Worm (Caenorhabditis elegans): ENCODE results near the gene JC8.4.

The JC8.4 gene

DNA sequence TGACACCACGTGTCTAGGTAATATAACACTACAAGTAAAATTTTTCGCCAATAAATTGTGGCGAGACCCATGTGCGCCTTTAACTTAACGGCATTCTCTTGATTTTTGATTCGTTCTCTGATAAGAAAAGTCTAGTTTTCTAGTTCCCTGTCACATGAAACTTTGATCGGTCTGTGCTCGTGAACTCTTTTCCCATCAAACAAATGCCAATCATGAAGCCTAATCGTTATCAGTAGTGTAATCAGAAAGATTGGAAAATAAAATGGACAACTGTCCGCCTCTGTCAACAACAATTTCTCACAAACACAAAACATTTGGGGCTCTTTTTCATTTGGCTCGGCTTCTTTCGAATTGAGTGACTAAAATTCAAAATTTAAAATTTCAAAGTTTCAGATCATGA lies 10.4 kb downstream of the JC8.4 start, which contains the start of gene ttr-45:
TSS of gene ttr-45 (plus strand) at position 385 of the 400 bp plus-strand sequence.
- no peak for TF ChIP-seq klf-2 (GFP tag; conservative IDR thresholded peaks at IDR 0.05)
- no peak for TF ChIP-seq tab-1 (GFP tag; IDR thresholded peaks at IDR 0.05)
- no peak for TF ChIP-seq med-1 (GFP tag; optimal IDR thresholded peaks at IDR 0.05; ENCODE audit: insufficient read depth)
- TF ChIP-seq ref-1 (GFP tag; conservative IDR thresholded peaks at IDR 0.05), result no peak
- no peak for TF ChIP-seq ztf-23 (GFP tag; IDR thresholded peaks at IDR 0.05)
- no peak for TF ChIP-seq ztf-29 (GFP tag; IDR thresholded peaks at IDR 0.05)
- no peak for TF ChIP-seq T22C8.4 (GFP tag; IDR thresholded peaks at IDR 0.05)
- TF ChIP-seq flt-1 (GFP tag; IDR thresholded peaks at IDR 0.05), result no peak
- no peak for TF ChIP-seq cog-1 (tag; optimal IDR thresholded peaks at IDR 0.05)

DNA sequence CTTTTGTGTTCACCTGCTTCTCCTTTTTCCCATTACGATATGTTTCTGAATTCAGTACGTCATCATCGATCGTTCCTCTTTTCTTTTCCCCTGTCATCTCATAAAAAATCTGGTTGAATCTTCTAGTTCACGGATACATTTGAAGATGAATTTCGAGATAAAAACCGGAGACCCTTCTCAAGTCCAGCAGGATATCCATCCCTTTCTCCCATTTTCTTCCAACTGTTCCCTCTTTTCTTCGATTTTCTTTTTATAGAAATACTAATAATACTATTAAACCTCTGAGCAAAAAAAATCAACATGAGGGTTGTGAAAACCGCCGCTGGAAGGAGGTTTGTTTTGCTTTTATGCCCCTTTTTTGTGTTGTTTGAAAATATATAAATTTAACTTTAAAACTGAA lies 12.4 kb downstream of the JC8.4 start, which contains the start of gene bus-12:
TSS of gene bus-12 (plus strand) at position 301 of the 400 bp plus-strand sequence.
- TF ChIP-seq cog-1 (tag; optimal IDR thresholded peaks at IDR 0.05) (no peak), T22C8.4 (GFP tag; IDR thresholded peaks at IDR 0.05) (no peak), tab-1 (GFP tag; IDR thresholded peaks at IDR 0.05) (no peak), ztf-29 (GFP tag; IDR thresholded peaks at IDR 0.05) (no peak)

DNA sequence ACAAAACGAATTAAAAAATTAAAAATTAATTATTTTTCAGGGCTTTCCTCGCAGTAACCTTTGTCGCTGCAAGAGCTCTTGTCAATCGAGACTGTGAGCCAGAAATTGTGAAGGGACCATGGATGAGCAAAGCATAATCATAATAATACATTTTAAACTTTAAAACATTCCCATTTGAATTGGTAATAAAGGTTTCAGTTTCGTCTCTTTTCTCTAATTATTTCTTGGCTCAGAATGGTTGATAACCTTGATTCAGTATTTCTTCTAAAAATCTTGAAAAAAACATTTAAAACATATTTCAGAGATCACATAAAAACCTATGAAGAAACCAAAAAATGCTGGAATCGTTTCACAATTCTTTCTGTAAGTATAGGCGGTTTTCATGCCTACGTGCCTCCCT lies 15.4 kb downstream of the JC8.4 start, which contains the start of gene JC8.16:
TSS of gene JC8.16 (plus strand) at position 301 of the 400 bp plus-strand sequence.
- TF ChIP-seq tab-1 (GFP tag; IDR thresholded peaks at IDR 0.05), result no peak
- TF ChIP-seq klf-2 (GFP tag; conservative IDR thresholded peaks at IDR 0.05), result no peak
- TF ChIP-seq cog-1 (tag; optimal IDR thresholded peaks at IDR 0.05), result no peak
- TF ChIP-seq flt-1 (GFP tag; IDR thresholded peaks at IDR 0.05), result no peak
- no peak for TF ChIP-seq ztf-23 (GFP tag; IDR thresholded peaks at IDR 0.05)
- TF ChIP-seq T22C8.4 (GFP tag; IDR thresholded peaks at IDR 0.05), result no peak
- TF ChIP-seq med-1 (GFP tag; optimal IDR thresholded peaks at IDR 0.05; ENCODE audit: insufficient read depth), result no peak
- TF ChIP-seq ztf-29 (GFP tag; IDR thresholded peaks at IDR 0.05), result no peak
- TF ChIP-seq ref-1 (GFP tag; conservative IDR thresholded peaks at IDR 0.05), result no peak

DNA sequence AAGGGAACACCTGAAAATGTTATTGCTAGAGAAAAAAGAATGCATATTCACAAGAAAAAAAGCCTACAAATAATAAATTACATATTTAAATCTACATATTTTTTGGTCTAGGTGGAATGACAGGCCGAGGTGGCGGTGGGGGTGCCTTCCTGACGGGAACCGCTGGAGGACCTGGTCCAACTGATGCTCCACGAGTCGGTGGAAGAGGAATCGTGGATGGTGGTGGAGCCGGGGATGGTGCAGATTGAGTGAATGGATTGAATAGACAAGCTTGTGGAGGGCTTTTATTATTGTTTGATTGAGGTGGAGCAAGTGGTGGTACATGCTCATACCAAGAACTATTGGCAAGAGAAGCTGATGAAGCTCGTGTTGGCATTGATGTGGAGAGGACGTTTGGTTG lies 18.3 kb downstream of the JC8.4 start:
- no peak for TF ChIP-seq cog-1 (tag; optimal IDR thresholded peaks at IDR 0.05)
- TF ChIP-seq ztf-29 (GFP tag; IDR thresholded peaks at IDR 0.05), result no peak
- no peak for TF ChIP-seq ref-1 (GFP tag; conservative IDR thresholded peaks at IDR 0.05)
- TF ChIP-seq klf-2 (GFP tag; conservative IDR thresholded peaks at IDR 0.05), result no peak
- TF ChIP-seq tab-1 (GFP tag; IDR thresholded peaks at IDR 0.05), result no peak
- TF ChIP-seq T22C8.4 (GFP tag; IDR thresholded peaks at IDR 0.05), result no peak
- no peak for TF ChIP-seq ztf-23 (GFP tag; IDR thresholded peaks at IDR 0.05)
- no peak for TF ChIP-seq flt-1 (GFP tag; IDR thresholded peaks at IDR 0.05)
- no peak for TF ChIP-seq med-1 (GFP tag; optimal IDR thresholded peaks at IDR 0.05; ENCODE audit: insufficient read depth)

DNA sequence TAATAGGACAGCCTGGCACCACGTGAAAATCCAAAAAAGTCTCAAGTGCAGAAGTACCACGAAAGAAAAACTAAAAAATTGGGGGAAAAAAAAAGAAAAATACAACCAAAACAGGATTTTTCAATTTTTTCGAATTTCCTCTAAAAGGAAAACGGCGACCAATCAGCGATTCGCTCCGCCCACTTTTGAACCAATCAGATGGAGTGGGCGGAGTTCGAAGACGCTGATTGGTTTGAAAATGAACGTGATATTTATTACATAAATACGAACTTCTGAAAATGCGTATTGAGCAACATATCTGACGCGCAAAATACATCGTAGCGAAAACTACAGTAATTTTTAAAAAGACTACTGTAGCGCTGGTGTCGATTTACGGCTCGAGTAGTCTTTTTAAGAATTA lies 24.9 kb downstream of the JC8.4 start:
- TF ChIP-seq med-1 (GFP tag; optimal IDR thresholded peaks at IDR 0.05; ENCODE audit: insufficient read depth) (no peak), ztf-29 (GFP tag; IDR thresholded peaks at IDR 0.05) (no peak), klf-2 (GFP tag; conservative IDR thresholded peaks at IDR 0.05) (no peak), ref-1 (GFP tag; conservative IDR thresholded peaks at IDR 0.05) (no peak), T22C8.4 (GFP tag; IDR thresholded peaks at IDR 0.05) (no peak), tab-1 (GFP tag; IDR thresholded peaks at IDR 0.05) (no peak), flt-1 (GFP tag; IDR thresholded peaks at IDR 0.05) (no peak), cog-1 (tag; optimal IDR thresholded peaks at IDR 0.05) (no peak), ztf-23 (GFP tag; IDR thresholded peaks at IDR 0.05) (no peak)

DNA sequence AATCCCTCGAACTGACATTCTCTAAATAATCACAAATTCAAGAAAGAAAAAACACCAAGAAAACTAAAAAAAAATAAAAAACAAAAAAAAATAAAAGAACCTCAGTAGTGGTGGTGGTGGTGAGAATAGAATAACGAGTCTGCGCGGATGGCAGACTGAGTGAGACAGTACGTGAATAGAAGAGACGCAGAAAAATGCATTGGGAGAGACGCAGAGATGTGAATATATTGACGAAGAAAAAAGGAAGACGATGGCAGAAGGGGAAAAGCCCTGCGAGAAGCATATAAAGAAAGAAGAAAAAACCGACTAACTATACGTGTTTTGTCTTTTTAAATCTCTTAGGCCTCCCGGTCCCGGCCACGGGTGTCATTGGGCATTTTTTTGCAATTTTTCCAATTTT lies 29.0 kb downstream of the JC8.4 start, which contains the start of gene unc-26:
TSS of gene unc-26 (minus strand) at position 23 of the 400 bp plus-strand sequence.
- TF ChIP-seq flt-1 (GFP tag; IDR thresholded peaks at IDR 0.05) (0 out of 2 replicates have a peak, but pooled peaks have one; percentile 32), ztf-23 (GFP tag; IDR thresholded peaks at IDR 0.05) (no peak), med-1 (GFP tag; optimal IDR thresholded peaks at IDR 0.05; ENCODE audit: insufficient read depth) (no peak), T22C8.4 (GFP tag; IDR thresholded peaks at IDR 0.05) (no peak), cog-1 (tag; optimal IDR thresholded peaks at IDR 0.05) (no peak)

DNA sequence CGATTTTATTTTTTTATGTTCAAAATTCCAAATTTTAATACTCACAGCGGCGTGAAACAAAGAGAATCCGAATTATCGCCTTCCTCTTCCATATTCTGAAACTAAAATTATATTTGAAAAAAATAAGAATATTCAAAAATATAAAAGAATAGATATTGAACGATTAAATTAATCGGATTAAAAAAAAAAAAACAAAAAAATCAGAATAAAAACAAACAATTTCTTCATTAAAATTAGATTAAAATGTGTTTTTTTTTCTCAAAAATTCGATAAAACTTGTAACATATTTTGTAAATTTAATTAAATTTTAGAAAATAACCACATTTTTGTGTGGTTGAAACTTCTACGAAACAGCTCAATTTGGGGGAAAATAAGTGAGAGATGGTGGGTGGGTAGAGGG lies 39.3 kb downstream of the JC8.4 start, which contains the start of gene cpsf-3:
TSS of gene cpsf-3 (minus strand) at position 101 of the 400 bp plus-strand sequence.
- no peak for TF ChIP-seq ztf-29 (GFP tag; IDR thresholded peaks at IDR 0.05)

DNA sequence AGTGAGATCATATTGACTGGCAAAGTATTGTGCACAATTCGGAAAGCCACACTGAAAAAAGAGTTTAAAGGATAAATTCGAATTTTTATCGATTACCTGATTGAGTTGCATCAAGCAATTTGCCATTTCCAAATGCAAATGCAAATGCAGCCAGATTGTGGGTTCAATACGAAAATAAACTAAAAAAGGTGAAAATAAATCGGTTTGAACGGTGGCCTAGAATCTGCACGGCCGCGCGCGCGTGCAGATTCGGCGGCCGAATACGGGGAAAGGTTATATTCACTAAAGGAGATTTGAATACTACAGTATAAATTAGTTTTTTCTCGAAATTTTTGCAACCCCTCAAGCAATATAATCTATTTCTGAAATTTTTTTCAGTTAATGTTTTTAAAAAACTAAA lies 45.8 kb downstream of the JC8.4 start, which contains the start of gene Y67H2A.10:
TSS of gene Y67H2A.10 (minus strand) at position 184 of the 400 bp plus-strand sequence.
- TF ChIP-seq ztf-29 (GFP tag; IDR thresholded peaks at IDR 0.05) (no peak), ztf-23 (GFP tag; IDR thresholded peaks at IDR 0.05) (no peak), flt-1 (GFP tag; IDR thresholded peaks at IDR 0.05) (no peak), klf-2 (GFP tag; conservative IDR thresholded peaks at IDR 0.05) (no peak), T22C8.4 (GFP tag; IDR thresholded peaks at IDR 0.05) (no peak), med-1 (GFP tag; optimal IDR thresholded peaks at IDR 0.05; ENCODE audit: insufficient read depth) (no peak), tab-1 (GFP tag; IDR thresholded peaks at IDR 0.05) (no peak), cog-1 (tag; optimal IDR thresholded peaks at IDR 0.05) (no peak), ref-1 (GFP tag; conservative IDR thresholded peaks at IDR 0.05) (no peak)

DNA sequence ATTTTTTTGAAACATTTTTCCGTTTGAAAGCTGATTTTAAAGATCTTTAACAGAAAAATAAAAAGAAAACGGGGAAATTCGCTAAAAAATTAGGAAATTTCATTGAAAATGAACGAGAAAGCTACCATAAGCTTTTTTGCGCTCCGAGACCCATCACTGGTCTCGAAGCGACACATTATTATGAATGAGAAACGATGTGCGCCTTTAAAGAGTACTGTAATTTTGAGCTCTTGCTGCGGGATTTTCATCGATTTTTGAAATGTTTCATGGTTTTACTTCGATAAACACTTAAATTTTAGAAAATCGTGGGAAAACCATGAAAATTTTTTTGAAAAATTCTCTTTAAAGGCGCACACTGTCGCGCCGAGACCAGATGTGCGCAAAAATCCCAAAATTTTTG lies 46.8 kb downstream of the JC8.4 start:
- TF ChIP-seq ref-1 (GFP tag; conservative IDR thresholded peaks at IDR 0.05) (no peak), flt-1 (GFP tag; IDR thresholded peaks at IDR 0.05) (no peak), ztf-23 (GFP tag; IDR thresholded peaks at IDR 0.05) (no peak), klf-2 (GFP tag; conservative IDR thresholded peaks at IDR 0.05) (no peak), cog-1 (tag; optimal IDR thresholded peaks at IDR 0.05) (no peak), T22C8.4 (GFP tag; IDR thresholded peaks at IDR 0.05) (no peak), ztf-29 (GFP tag; IDR thresholded peaks at IDR 0.05) (no peak), med-1 (GFP tag; optimal IDR thresholded peaks at IDR 0.05; ENCODE audit: insufficient read depth) (no peak), tab-1 (GFP tag; IDR thresholded peaks at IDR 0.05) (no peak)

Data from whole organism, midembryonic.